Fruit fly (Drosophila melanogaster) whole organism, adult: ENCODE data around the gene CG15141.
A peak's percentile ranks its signal among the peaks of the same experiment; 100 is the strongest.

Experiments
- CG11617 ChIP-seq: fragments of 200-800 bp; sonication (Bioruptor generic); optimal IDR thresholded peaks from 2 replicates; lab custom pipeline; 2017; ENCODE audit warnings: mild to moderate bottlenecking, missing biosample characterization, missing genetic modification reagents, missing genetic modification characterization
- CG12768 ChIP-seq: fragments of 200-800 bp; sonication (Bioruptor generic); optimal IDR thresholded peaks from 2 replicates; lab custom pipeline; 2017; ENCODE audit warnings: missing biosample characterization, missing genetic modification characterization, mild to moderate bottlenecking, moderate library complexity, missing genetic modification reagents
- CG14711 ChIP-seq: fragments of 200-800 bp; sonication (Bioruptor generic); optimal IDR thresholded peaks from 2 replicates; lab custom pipeline; 2018; ENCODE audit warnings: missing biosample characterization, mild to moderate bottlenecking, missing genetic modification characterization, moderate library complexity
- CG1620 ChIP-seq: fragments of 200-800 bp; sonication (Bioruptor generic); optimal IDR thresholded peaks from 2 replicates; lab custom pipeline; 2016; ENCODE audit warnings: missing biosample characterization, missing genetic modification characterization
- CG33017 ChIP-seq: fragments of 200-800 bp; sonication (Bioruptor generic); optimal IDR thresholded peaks from 2 replicates; lab custom pipeline; 2018; ENCODE audit warnings: missing biosample characterization, mild to moderate bottlenecking, missing genetic modification characterization, moderate library complexity
- CG5204 ChIP-seq: fragments of 200-800 bp; sonication (Bioruptor generic); optimal IDR thresholded peaks from 2 replicates; lab custom pipeline; 2016; ENCODE audit warnings: missing biosample characterization, missing genetic modification characterization
- CG7045 ChIP-seq: fragments of 200-800 bp; sonication (Bioruptor generic); optimal IDR thresholded peaks from 2 replicates; lab custom pipeline; 2017; ENCODE audit warnings: missing biosample characterization, mild to moderate bottlenecking, missing genetic modification characterization
- CG7101 ChIP-seq: fragments of 200-800 bp; sonication (Bioruptor generic); optimal IDR thresholded peaks from 2 replicates; lab custom pipeline; 2018; ENCODE audit warnings: missing biosample characterization, mild to moderate bottlenecking, missing genetic modification characterization, moderate library complexity
- Clk ChIP-seq: fragments of 200-800 bp; sonication (Bioruptor generic); optimal IDR thresholded peaks from 2 replicates; lab custom pipeline; 2017; ENCODE audit warnings: missing biosample characterization, missing genetic modification characterization
- Crg-1 ChIP-seq: fragments of 200-800 bp; sonication (Bioruptor generic); optimal IDR thresholded peaks from 2 replicates; lab custom pipeline; 2016; ENCODE audit warnings: missing biosample characterization, missing genetic modification characterization
- Hr96 ChIP-seq: fragments of 200-800 bp; sonication (Bioruptor generic); optimal IDR thresholded peaks from 2 replicates; lab custom pipeline; 2016; ENCODE audit warnings: missing biosample characterization, missing genetic modification characterization
- Mnt ChIP-seq: fragments of 200-800 bp; sonication (Bioruptor generic); optimal IDR thresholded peaks from 2 replicates; lab custom pipeline; 2016; ENCODE audit warnings: missing biosample characterization, mild to moderate bottlenecking, missing genetic modification characterization
- bab1 ChIP-seq: fragments of 200-800 bp; sonication (Bioruptor generic); optimal IDR thresholded peaks from 3 replicates; lab custom pipeline; 2019; ENCODE audit warnings: missing biosample characterization, mild to moderate bottlenecking, missing genetic modification characterization, moderate library complexity
- cic ChIP-seq: fragments of 200-800 bp; sonication (Bioruptor generic); optimal IDR thresholded peaks from 2 replicates; lab custom pipeline; 2017; ENCODE audit warnings: missing biosample characterization, mild to moderate bottlenecking, missing genetic modification characterization, moderate library complexity
- cnc ChIP-seq, 2 experiments: fragments of >200 bp; optimal IDR thresholded peaks; 2 replicates each; lab custom pipeline; 2017
- kay ChIP-seq: fragments of 200-800 bp; sonication (Bioruptor generic); peaks from one replicate; lab custom pipeline; 2016; ENCODE audit warnings: missing biosample characterization, missing genetic modification characterization, borderline replicate concordance
- ovo ChIP-seq: fragments of 200-800 bp; sonication (Bioruptor generic); optimal IDR thresholded peaks from 2 replicates; lab custom pipeline; 2016; ENCODE audit warnings: missing biosample characterization, missing genetic modification characterization
- pad ChIP-seq: fragments of 200-800 bp; sonication (Bioruptor generic); optimal IDR thresholded peaks from 3 replicates; lab custom pipeline; 2017; ENCODE audit warnings: missing biosample characterization, missing genetic modification characterization, mild to moderate bottlenecking, moderate library complexity, missing genetic modification reagents
- tj ChIP-seq: fragments of 200-800 bp; sonication (Bioruptor generic); optimal IDR thresholded peaks from 3 replicates; lab custom pipeline; 2017; ENCODE audit warnings: missing biosample characterization, mild to moderate bottlenecking, missing genetic modification characterization, moderate library complexity
- toe ChIP-seq: fragments of 200-800 bp; sonication (Bioruptor generic); optimal IDR thresholded peaks from 2 replicates; lab custom pipeline; 2016; ENCODE audit warnings: missing biosample characterization, missing genetic modification characterization

Gene CG15141

dm6 chr2L:17378767-17379301 lies 31.6 kb upstream of the CG15141 start:
- TF ChIP-seq CG11617 (GFP tag; lab: Kevin White, UChicago) (peak; percentile 85), CG7045 (GFP tag; lab: Kevin White, UChicago) (peak; percentile 92), tj (GFP tag; lab: Kevin White, UChicago) (peak; percentile 92), CG7101 (tag; lab: Kevin White, UChicago) (peak; percentile 93), Clk (GFP tag; lab: Kevin White, UChicago) (peak; percentile 51), kay (GFP tag; lab: Kevin White, UChicago) (peak; percentile 77), toe (GFP tag; lab: Kevin White, UChicago) (peak; percentile 69), pad (GFP tag; lab: Kevin White, UChicago) (peak; percentile 73), Hr96 (GFP tag; lab: Kevin White, UChicago) (peak; percentile 74), ovo (GFP tag; lab: Kevin White, UChicago) (no peak), cic (peak; percentile 44), CG33017 (tag; lab: Kevin White, UChicago) (peak; percentile 87), Crg-1 (GFP tag; lab: Kevin White, UChicago) (peak; percentile 74), CG1620 (GFP tag; lab: Kevin White, UChicago) (peak; percentile 76), cnc (optimal IDR thresholded peaks at IDR 0.05; lab: Kevin White, UChicago) (no peak), CG14711 (tag; lab: Kevin White, UChicago) (peak; percentile 89), CG12768 (peak; percentile 67), Mnt (GFP tag; lab: Kevin White, UChicago) (peak; percentile 70), CG5204 (GFP tag; lab: Kevin White, UChicago) (peak; percentile 82), bab1 (peak; percentile 95)

DNA sequence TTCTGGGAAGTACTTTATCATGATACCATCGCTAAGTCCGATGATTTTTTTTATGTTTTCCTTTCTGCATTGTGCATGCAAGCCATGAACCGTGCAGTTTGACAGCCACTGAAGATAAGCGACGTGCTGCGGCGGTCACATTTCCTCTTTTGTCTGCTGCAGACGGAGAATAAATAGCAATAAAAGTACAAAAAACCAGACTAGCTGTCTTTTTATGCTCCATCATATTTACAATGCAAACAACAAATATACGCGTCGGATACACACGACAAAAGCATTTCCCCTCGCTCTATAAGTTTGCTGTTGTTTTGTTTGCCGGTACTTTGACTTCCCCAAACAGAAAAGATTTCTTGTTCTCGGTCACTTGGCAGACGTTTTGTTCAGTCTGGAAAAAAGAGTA lies 30.6 kb upstream of the CG15141 start:
- TF ChIP-seq CG1620 (GFP tag; lab: Kevin White, UChicago) (no peak), CG7101 (tag; lab: Kevin White, UChicago) (no peak), kay (GFP tag; lab: Kevin White, UChicago) (peak; percentile 51), pad (GFP tag; lab: Kevin White, UChicago) (peak; percentile 25), bab1 (no peak)

DNA sequence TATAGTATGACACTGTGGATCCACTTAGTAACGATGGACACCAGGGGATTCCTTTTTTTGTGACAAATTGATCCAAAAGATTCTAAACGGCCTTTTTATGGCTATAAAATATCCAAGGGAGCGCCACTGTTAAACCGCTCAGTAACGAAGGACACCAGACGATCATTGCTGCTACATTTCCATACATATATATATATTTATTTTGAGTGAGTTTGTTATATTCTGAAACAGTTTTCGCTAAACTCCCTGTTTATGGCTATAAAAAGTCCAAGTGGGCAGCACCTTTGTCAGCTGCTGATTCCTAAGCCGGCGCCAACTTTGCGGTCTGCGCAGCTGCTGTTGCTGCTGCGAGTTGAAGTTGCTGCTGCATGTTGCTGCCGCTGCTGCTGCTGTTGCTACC lies 29.9 kb upstream of the CG15141 start:
- TF ChIP-seq cic (no peak), CG33017 (tag; lab: Kevin White, UChicago) (no peak), CG12768 (no peak), CG14711 (tag; lab: Kevin White, UChicago) (no peak), Crg-1 (GFP tag; lab: Kevin White, UChicago) (no peak), CG7101 (tag; lab: Kevin White, UChicago) (no peak), Clk (GFP tag; lab: Kevin White, UChicago) (no peak), Hr96 (GFP tag; lab: Kevin White, UChicago) (no peak), bab1 (no peak), CG5204 (GFP tag; lab: Kevin White, UChicago) (no peak), cnc (optimal IDR thresholded peaks at IDR 0.05; lab: Kevin White, UChicago) (no peak), Mnt (GFP tag; lab: Kevin White, UChicago) (no peak), pad (GFP tag; lab: Kevin White, UChicago) (no peak), ovo (GFP tag; lab: Kevin White, UChicago) (no peak)

- TF ChIP-seq toe (GFP tag; lab: Kevin White, UChicago) (no peak), CG33017 (tag; lab: Kevin White, UChicago) (no peak), Crg-1 (GFP tag; lab: Kevin White, UChicago) (no peak), CG5204 (GFP tag; lab: Kevin White, UChicago) (no peak), Hr96 (GFP tag; lab: Kevin White, UChicago) (no peak), tj (GFP tag; lab: Kevin White, UChicago) (no peak), CG12768 (no peak), kay (GFP tag; lab: Kevin White, UChicago) (no peak), Clk (GFP tag; lab: Kevin White, UChicago) (no peak)
Observed at dm6 chr2L:17381075-17381474, 29.4 kb upstream of the CG15141 start.

- no peak for TF ChIP-seq CG1620 (GFP tag; lab: Kevin White, UChicago)
- no peak for TF ChIP-seq tj (GFP tag; lab: Kevin White, UChicago)
- no peak for TF ChIP-seq toe (GFP tag; lab: Kevin White, UChicago)
- TF ChIP-seq CG11617 (GFP tag; lab: Kevin White, UChicago), result no peak
Observed at dm6 chr2L:17381616-17382015, 28.8 kb upstream of the CG15141 start.

DNA sequence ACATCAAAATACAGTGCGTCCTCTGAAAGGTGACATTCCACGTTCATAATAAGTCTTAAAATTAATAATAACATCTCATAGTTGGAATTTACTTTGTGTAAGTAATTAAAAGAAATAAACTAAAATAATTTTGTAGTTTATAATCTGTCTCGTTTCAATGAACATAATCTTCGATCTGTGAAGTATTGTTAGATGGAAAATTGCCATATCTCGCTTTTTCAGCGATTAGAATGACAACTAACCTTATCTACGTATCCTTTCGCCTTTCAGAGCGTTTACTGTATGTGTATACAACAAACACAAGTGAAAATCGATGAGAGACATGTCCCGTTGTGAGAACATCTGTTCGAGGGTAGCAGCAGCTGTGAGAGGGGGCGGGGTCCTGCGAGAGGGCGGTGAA lies 28.1 kb upstream of the CG15141 start:
- TF ChIP-seq cnc (optimal IDR thresholded peaks at IDR 0.05; lab: Kevin White, UChicago) (no peak), CG11617 (GFP tag; lab: Kevin White, UChicago) (no peak), bab1 (no peak), ovo (GFP tag; lab: Kevin White, UChicago) (no peak), CG7101 (tag; lab: Kevin White, UChicago) (peak; percentile 25), Mnt (GFP tag; lab: Kevin White, UChicago) (no peak), CG33017 (tag; lab: Kevin White, UChicago) (no peak), Hr96 (GFP tag; lab: Kevin White, UChicago) (no peak), kay (GFP tag; lab: Kevin White, UChicago) (no peak), CG7045 (GFP tag; lab: Kevin White, UChicago) (peak; percentile 42), CG12768 (no peak), Clk (GFP tag; lab: Kevin White, UChicago) (no peak), CG1620 (GFP tag; lab: Kevin White, UChicago) (no peak), cic (no peak)
